Worm (Caenorhabditis elegans) whole organism, young adult: Measurements from ENCODE around the gene R74.8.

Experiments used
- B0019.2 ChIP-seq: fragments of 200-800 bp; sonication (Bioruptor generic); conservative IDR thresholded peaks from 2 replicates; pipeline ENCODE4 v1.3.6; 2022; ENCODE audit warnings: missing genetic modification reagents, missing genetic modification characterization, missing compliant biosample characterization
- B0035.1 ChIP-seq: sonication (generic microtip); optimal IDR thresholded peaks from 2 replicates; lab custom pipeline; 2016; ENCODE audit warnings: missing genetic modification characterization, mild to moderate bottlenecking, missing compliant biosample characterization, missing genotype, missing genetic modification reagents
- C17E4.6 ChIP-seq: fragments of 200-800 bp; sonication (Bioruptor generic); IDR thresholded peaks from 2 replicates; pipeline ENCODE4 v1.3.6; 2022; ENCODE audit warnings: missing genetic modification reagents, missing genetic modification characterization, missing compliant biosample characterization
- D2030.7 ChIP-seq: fragments of 200-800 bp; sonication (Bioruptor generic); IDR thresholded peaks from 2 replicates; pipeline ENCODE4 v1.3.6; 2022; ENCODE audit warnings: missing genetic modification reagents, missing genetic modification characterization, missing compliant biosample characterization
- F22D6.2 ChIP-seq: sonication (generic microtip); optimal IDR thresholded peaks from 2 replicates; lab custom pipeline; 2016; ENCODE audit warnings: mild to moderate bottlenecking, missing genetic modification characterization, missing compliant biosample characterization
- F23B12.7 ChIP-seq: sonication (generic microtip); optimal IDR thresholded peaks from 2 replicates; lab custom pipeline; 2017; ENCODE audit warnings: missing genetic modification characterization, mild to moderate bottlenecking, missing compliant biosample characterization, antibody characterized with exemption, moderate library complexity; ENCODE audit not compliant: insufficient read depth
- Y56A3A.18 ChIP-seq: fragments of 200-800 bp; sonication (Bioruptor generic); IDR thresholded peaks from 2 replicates; pipeline ENCODE4 v1.3.6; 2022; ENCODE audit warnings: missing genetic modification reagents, missing genetic modification characterization, missing compliant biosample characterization
- Y95B8A.8 ChIP-seq: fragments of 200-800 bp; sonication (Bioruptor generic); IDR thresholded peaks from 2 replicates; pipeline ENCODE4 v1.3.6; 2022; ENCODE audit warnings: missing genetic modification reagents, missing genetic modification characterization, missing compliant biosample characterization
- aptf-3 ChIP-seq: fragments of 200-800 bp; sonication (Bioruptor generic); IDR thresholded peaks from 2 replicates; pipeline ENCODE4 v1.3.6; 2022; ENCODE audit warnings: missing genetic modification characterization, missing compliant biosample characterization
- athp-1 ChIP-seq: sonication (generic microtip); optimal IDR thresholded peaks from 2 replicates; lab custom pipeline; 2017; ENCODE audit warnings: mild to moderate bottlenecking, missing genetic modification characterization, missing compliant biosample characterization
- bed-1 ChIP-seq: fragments of 200-800 bp; sonication (Bioruptor generic); IDR thresholded peaks from 2 replicates; pipeline ENCODE4 v1.3.6; 2022; ENCODE audit warnings: missing genetic modification reagents, missing genetic modification characterization, missing compliant biosample characterization
- bed-2 ChIP-seq: fragments of 200-800 bp; sonication (Bioruptor generic); IDR thresholded peaks from 2 replicates; pipeline ENCODE4 v1.3.6; 2022; ENCODE audit warnings: missing genetic modification reagents, missing genetic modification characterization, missing compliant biosample characterization
- ceh-91 ChIP-seq: fragments of 200-800 bp; sonication (Bioruptor generic); IDR thresholded peaks from 2 replicates; pipeline ENCODE4 v1.3.6; 2022; ENCODE audit warnings: missing genetic modification reagents, missing genetic modification characterization, missing compliant biosample characterization
- dox-1 ChIP-seq: fragments of 200-800 bp; sonication (Bioruptor generic); IDR thresholded peaks from 2 replicates; pipeline ENCODE4 v1.3.6; 2022; ENCODE audit warnings: missing genetic modification reagents, missing genetic modification characterization, missing compliant biosample characterization
- egl-18 ChIP-seq: fragments of 200-800 bp; sonication (Bioruptor generic); IDR thresholded peaks from 2 replicates; pipeline ENCODE4 v1.3.6; 2022; ENCODE audit warnings: missing genetic modification reagents, missing genetic modification characterization, missing compliant biosample characterization
- ets-4 ChIP-seq: fragments of 200-800 bp; sonication (Bioruptor generic); optimal IDR thresholded peaks from 2 replicates; lab custom pipeline; 2018; ENCODE audit warnings: mild to moderate bottlenecking, missing genetic modification characterization, missing compliant biosample characterization
- gei-17 ChIP-seq: fragments of 200-800 bp; sonication (Bioruptor generic); optimal IDR thresholded peaks from 2 replicates; lab custom pipeline; 2018; ENCODE audit warnings: mild to moderate bottlenecking, missing genetic modification characterization, missing compliant biosample characterization
- him-1 ChIP-seq: sonication (generic microtip); optimal IDR thresholded peaks from 2 replicates; lab custom pipeline; 2016; ENCODE audit warnings: missing genotype, missing genetic modification reagents, missing genetic modification characterization, missing compliant biosample characterization
- hlh-26 ChIP-seq: fragments of 200-800 bp; sonication (Bioruptor generic); conservative IDR thresholded peaks from 2 replicates; pipeline ENCODE4 v1.3.6; 2022; ENCODE audit warnings: missing genetic modification reagents, missing genetic modification characterization, missing compliant biosample characterization
- hmg-1.2 ChIP-seq: fragments of 200-800 bp; sonication (Bioruptor generic); IDR thresholded peaks from 2 replicates; pipeline ENCODE4 v1.3.6; 2022; ENCODE audit warnings: missing genetic modification reagents, missing genetic modification characterization, missing compliant biosample characterization
- lsl-1 ChIP-seq: fragments of 200-800 bp; sonication (Bioruptor generic); optimal IDR thresholded peaks from 2 replicates; lab custom pipeline; 2018; ENCODE audit warnings: mild to moderate bottlenecking, missing genetic modification characterization, moderate library complexity, missing compliant biosample characterization
- madf-6 ChIP-seq: fragments of 200-800 bp; sonication (Bioruptor generic); IDR thresholded peaks from 2 replicates; pipeline ENCODE4 v1.3.6; 2022; ENCODE audit warnings: missing genetic modification reagents, missing genetic modification characterization, missing compliant biosample characterization
- madf-8 ChIP-seq: fragments of 200-800 bp; sonication (Bioruptor generic); conservative IDR thresholded peaks from 2 replicates; pipeline ENCODE4 v1.3.6; 2022; ENCODE audit warnings: missing genetic modification reagents, missing genetic modification characterization, missing compliant biosample characterization
- mcd-1 ChIP-seq: fragments of 200-800 bp; sonication (Bioruptor generic); IDR thresholded peaks from 2 replicates; pipeline ENCODE4 v1.3.6; 2022; ENCODE audit warnings: missing genetic modification reagents, missing genetic modification characterization, missing compliant biosample characterization
- nfyb-1 ChIP-seq: fragments of 200-800 bp; sonication (Bioruptor generic); IDR thresholded peaks from 2 replicates; pipeline ENCODE4 v1.3.6; 2022; ENCODE audit warnings: missing genetic modification reagents, missing genetic modification characterization, missing compliant biosample characterization
- nhr-120 ChIP-seq: fragments of 200-800 bp; sonication (Bioruptor generic); IDR thresholded peaks from 2 replicates; pipeline ENCODE4 v1.3.6; 2022; ENCODE audit warnings: missing genetic modification characterization, missing compliant biosample characterization
- nhr-179 ChIP-seq: sonication (generic microtip); optimal IDR thresholded peaks from 2 replicates; lab custom pipeline; 2016; ENCODE audit warnings: mild to moderate bottlenecking, missing genetic modification characterization, missing compliant biosample characterization
- nhr-80 ChIP-seq: sonication (generic microtip); optimal IDR thresholded peaks from 2 replicates; lab custom pipeline; 2016; ENCODE audit warnings: missing genetic modification characterization, missing compliant biosample characterization
- nhr-90 ChIP-seq: sonication (generic microtip); optimal IDR thresholded peaks from 2 replicates; lab custom pipeline; 2016; ENCODE audit warnings: missing genotype, mild to moderate bottlenecking, missing genetic modification characterization, missing compliant biosample characterization
- snpc-1.1 ChIP-seq: sonication (generic microtip); optimal IDR thresholded peaks from 2 replicates; lab custom pipeline; 2017; ENCODE audit warnings: missing genetic modification characterization, mild to moderate bottlenecking, missing compliant biosample characterization, antibody characterized with exemption, moderate library complexity, missing genotype, missing genetic modification reagents; ENCODE audit not compliant: insufficient read depth
- tbx-9 ChIP-seq: sonication (generic microtip); optimal IDR thresholded peaks from 2 replicates; lab custom pipeline; 2016; ENCODE audit warnings: borderline replicate concordance, missing genetic modification characterization, inconsistent platforms, missing compliant biosample characterization
- unc-130 ChIP-seq: sonication (generic microtip); optimal IDR thresholded peaks from 2 replicates; lab custom pipeline; 2016; ENCODE audit warnings: missing genetic modification reagents, missing genetic modification characterization, missing compliant biosample characterization
- xnd-1 ChIP-seq: sonication (generic microtip); optimal IDR thresholded peaks from 2 replicates; lab custom pipeline; 2016; ENCODE audit warnings: missing genotype, missing genetic modification reagents, missing genetic modification characterization, missing compliant biosample characterization
- zim-3 ChIP-seq: sonication (generic microtip); optimal IDR thresholded peaks from 2 replicates; lab custom pipeline; 2017; ENCODE audit warnings: mild to moderate bottlenecking, missing genetic modification characterization, moderate library complexity, missing compliant biosample characterization
- ztf-18 ChIP-seq: sonication (generic microtip); optimal IDR thresholded peaks from 2 replicates; lab custom pipeline; 2016; ENCODE audit warnings: missing genotype, mild to moderate bottlenecking, missing genetic modification characterization, missing compliant biosample characterization
- ztf-26 ChIP-seq: sonication (generic microtip); optimal IDR thresholded peaks from 2 replicates; lab custom pipeline; 2017; ENCODE audit warnings: missing genetic modification characterization, missing compliant biosample characterization
- ztf-3 ChIP-seq: fragments of 200-800 bp; sonication (Bioruptor generic); optimal IDR thresholded peaks from 2 replicates; lab custom pipeline; 2018; ENCODE audit warnings: mild to moderate bottlenecking, missing genetic modification characterization, missing compliant biosample characterization

R74.8 gene

DNA sequence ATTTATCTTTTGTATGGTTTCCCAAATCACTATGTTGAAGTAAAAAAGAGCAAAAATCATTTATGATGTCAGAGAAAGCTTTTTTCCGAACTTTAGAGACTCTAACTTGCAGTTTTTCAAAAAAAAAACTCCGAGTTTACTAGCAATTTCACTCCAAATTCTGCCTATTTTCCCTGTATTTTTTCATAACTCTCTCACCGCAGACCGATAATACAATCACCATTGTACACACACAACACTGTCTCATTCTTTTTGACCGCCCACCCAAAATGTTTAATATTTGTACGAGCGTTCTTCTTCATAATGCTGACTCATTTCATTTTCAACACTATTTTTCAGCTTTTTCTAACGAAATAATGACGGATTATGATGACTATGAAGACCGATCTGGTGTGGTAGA, 22.8 kb downstream of the R74.8 start, which contains the start of gene F43C1.5 (continued):
- TF ChIP-seq egl-18, result no peak

DNA sequence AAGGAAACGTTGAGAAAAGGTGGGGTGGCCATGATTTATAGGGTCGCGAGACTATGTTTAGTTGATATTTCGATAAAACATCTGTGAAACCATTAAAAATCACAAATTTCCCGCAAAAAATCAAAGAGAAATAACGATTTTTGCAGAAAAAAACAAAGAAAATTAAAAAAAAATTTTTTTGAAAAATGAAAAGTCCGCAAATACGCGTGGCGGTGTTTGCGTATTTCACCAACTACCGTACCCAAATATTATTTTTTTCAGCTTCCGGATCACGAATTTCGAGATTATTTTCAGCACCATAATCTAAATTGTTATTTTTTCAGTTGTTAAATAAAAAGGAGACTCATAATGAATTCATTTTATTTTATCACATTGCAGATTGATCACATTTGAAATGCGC, 24.0 kb downstream of the R74.8 start:
- TF ChIP-seq zim-3, result no peak
- peak; percentile 88 for TF ChIP-seq lsl-1 (GFP tag; lab: Kevin White, UChicago)
- no peak for TF ChIP-seq ztf-18 (tag; lab: Kevin White, UChicago)
- peak; percentile 58 for TF ChIP-seq him-1 (tag; lab: Kevin White, UChicago)
- TF ChIP-seq F23B12.7 (tag; lab: Kevin White, UChicago), result no peak
- no peak for TF ChIP-seq tbx-9
- peak; percentile 27; the same call in 1 of the 2 replicates for TF ChIP-seq D2030.7 (GFP tag; lab: Robert Waterston, UW)
- TF ChIP-seq madf-8 (GFP tag; lab: Robert Waterston, UW), result 0 out of 2 replicates have a peak, but pooled peaks have one; percentile 22
- no peak for TF ChIP-seq nhr-120
- peak; percentile 61 for TF ChIP-seq madf-6 (GFP tag; lab: Robert Waterston, UW)
- no peak for TF ChIP-seq bed-2 (GFP tag; lab: Robert Waterston, UW)
- TF ChIP-seq Y56A3A.18, result no peak
- no peak for TF ChIP-seq nhr-80 (tag; lab: Kevin White, UChicago)
- TF ChIP-seq F22D6.2 (tag; lab: Kevin White, UChicago), result no peak
- 0 out of 2 replicates have a peak, but pooled peaks have one; percentile 17 for TF ChIP-seq dox-1 (GFP tag; lab: Robert Waterston, UW)
- 0 out of 2 replicates have a peak, but pooled peaks have one; percentile 19 for TF ChIP-seq hmg-1.2
- no peak for TF ChIP-seq hlh-26 (GFP tag; lab: Robert Waterston, UW)
- no peak for TF ChIP-seq athp-1 (tag; lab: Kevin White, UChicago)
- no peak for TF ChIP-seq mcd-1
- TF ChIP-seq snpc-1.1 (tag; lab: Kevin White, UChicago), result no peak
- TF ChIP-seq ztf-3 (GFP tag; lab: Kevin White, UChicago), result no peak
- no peak for TF ChIP-seq Y95B8A.8 (GFP tag; lab: Robert Waterston, UW)
- peak; percentile 15 for TF ChIP-seq xnd-1 (tag; lab: Kevin White, UChicago)
- TF ChIP-seq ztf-26 (tag; lab: Kevin White, UChicago), result no peak
- no peak for TF ChIP-seq C17E4.6 (GFP tag; lab: Robert Waterston, UW)
- peak; percentile 49; the same call in 1 of the 2 replicates for TF ChIP-seq ceh-91 (GFP tag; lab: Robert Waterston, UW)

DNA sequence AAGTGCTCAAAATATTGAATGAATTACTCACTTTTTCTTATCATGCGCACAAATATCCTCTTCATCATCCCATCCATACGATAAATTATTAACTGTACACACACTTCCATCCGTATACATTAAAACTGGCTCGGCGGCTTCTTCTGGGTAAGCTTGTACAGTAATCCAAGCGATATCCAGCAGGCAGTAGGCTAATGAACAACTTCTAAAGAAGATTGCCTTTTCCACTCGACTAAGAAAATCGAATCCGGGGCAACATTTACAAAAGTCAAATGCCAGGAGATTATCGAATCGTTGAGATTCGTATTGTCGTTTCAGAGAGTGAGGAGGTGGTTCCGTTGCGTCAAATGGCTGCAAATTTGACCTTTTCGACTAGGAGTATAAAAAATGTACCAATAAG, 25.3 kb downstream of the R74.8 start:
- TF ChIP-seq nfyb-1 (GFP tag; lab: Robert Waterston, UW) (no peak), ets-4 (GFP tag; lab: Kevin White, UChicago) (no peak), athp-1 (tag; lab: Kevin White, UChicago) (no peak), B0035.1 (tag; lab: Kevin White, UChicago) (no peak), B0019.2 (GFP tag; lab: Robert Waterston, UW) (no peak), nhr-179 (tag; lab: Kevin White, UChicago) (no peak), gei-17 (GFP tag; lab: Kevin White, UChicago) (no peak), bed-1 (GFP tag; lab: Robert Waterston, UW) (no peak), ztf-3 (GFP tag; lab: Kevin White, UChicago) (no peak), ceh-91 (GFP tag; lab: Robert Waterston, UW) (no peak), nhr-90 (no peak), aptf-3 (GFP tag; lab: Robert Waterston, UW) (no peak), egl-18 (no peak), unc-130 (no peak)
